Worm (Caenorhabditis elegans): ENCODE results near the gene dhs-19.

DNA sequence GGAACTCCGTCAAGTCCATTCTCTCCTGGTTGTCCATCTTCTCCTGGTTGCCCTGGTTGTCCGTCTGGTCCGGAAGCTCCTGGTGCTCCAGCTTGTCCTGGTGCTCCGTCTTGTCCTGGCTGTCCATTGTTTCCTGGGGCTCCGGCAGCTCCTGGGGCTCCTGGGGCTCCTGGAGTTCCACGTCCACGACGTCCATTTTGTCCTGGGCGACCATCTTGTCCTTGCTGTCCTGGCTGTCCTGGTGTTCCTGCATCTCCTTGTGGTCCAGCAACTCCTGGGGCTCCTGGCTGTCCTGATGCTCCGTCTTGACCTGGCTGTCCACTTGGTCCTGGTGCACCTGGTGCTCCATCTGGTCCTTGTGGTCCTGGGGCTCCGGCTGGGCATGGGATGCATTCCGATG is 40.9 kb downstream of the dhs-19 start:
- TF ChIP-seq F13C5.2 (tag; optimal IDR thresholded peaks at IDR 0.05) (no peak), tbx-11 (GFP tag; IDR thresholded peaks at IDR 0.05) (no peak), ceh-13 (GFP tag; optimal IDR thresholded peaks at IDR 0.05) (no peak)

Measured in whole organism, early embryonic.